Fruit fly (Drosophila melanogaster) whole organism, embryonic: ENCODE results near the gene CG3587.

ENCODE experiments used
- Asciz ChIP-seq: fragments of 200-800 bp; sonication (Bioruptor generic); optimal IDR thresholded peaks from 2 replicates; lab custom pipeline; 2017; ENCODE audit warnings: missing biosample characterization, mild to moderate bottlenecking, missing genetic modification characterization, missing genetic modification reagents
- Bdp1 ChIP-seq: fragments of 200-800 bp; sonication (Bioruptor generic); optimal IDR thresholded peaks from 3 replicates; lab custom pipeline; 2016; ENCODE audit warnings: missing biosample characterization, missing genetic modification characterization
- CG12104 ChIP-seq: fragments of 200-800 bp; sonication (Bioruptor generic); optimal IDR thresholded peaks from 3 replicates; lab custom pipeline; 2016; ENCODE audit warnings: missing biosample characterization, missing genetic modification characterization
- CG12659 ChIP-seq: fragments of 200-800 bp; sonication (Bioruptor generic); optimal IDR thresholded peaks from 3 replicates; lab custom pipeline; 2017; ENCODE audit warnings: mild to moderate bottlenecking, missing biosample characterization, missing genetic modification reagents, missing genetic modification characterization
- CG13424 ChIP-seq: fragments of 200-800 bp; sonication (Bioruptor generic); optimal IDR thresholded peaks from 2 replicates; lab custom pipeline; 2019; ENCODE audit warnings: missing biosample characterization, mild to moderate bottlenecking, missing genetic modification characterization, moderate library complexity
- CG1602 ChIP-seq: fragments of 200-800 bp; sonication (Bioruptor generic); optimal IDR thresholded peaks from 3 replicates; lab custom pipeline; 2016; ENCODE audit warnings: missing biosample characterization, missing genetic modification characterization
- CG16779 ChIP-seq: fragments of 200-800 bp; sonication (Bioruptor generic); IDR thresholded peaks from 2 replicates; pipeline ENCODE4 v1.3.6; 2022; ENCODE audit warnings: missing biosample characterization, missing genetic modification characterization
- CG17612 ChIP-seq: fragments of 200-800 bp; sonication (Bioruptor generic); IDR thresholded peaks from 2 replicates; pipeline ENCODE4 v1.3.6; 2022; ENCODE audit warnings: missing biosample characterization, missing genetic modification characterization
- CG18262 ChIP-seq: fragments of 200-800 bp; optimal IDR thresholded peaks from 3 replicates; lab custom pipeline; 2019; ENCODE audit warnings: missing biosample characterization, mild to moderate bottlenecking, missing genetic modification characterization, moderate library complexity
- CG2678 ChIP-seq: fragments of 200-800 bp; sonication (Bioruptor generic); optimal IDR thresholded peaks from 3 replicates; lab custom pipeline; 2019; ENCODE audit warnings: missing biosample characterization, mild to moderate bottlenecking, missing genetic modification characterization, moderate library complexity
- CG30020 ChIP-seq: fragments of 200-800 bp; optimal IDR thresholded peaks from 2 replicates; lab custom pipeline; 2019; ENCODE audit warnings: missing biosample characterization, mild to moderate bottlenecking, missing genetic modification characterization, moderate library complexity
- CG32772 ChIP-seq: fragments of 200-800 bp; sonication (Bioruptor generic); IDR thresholded peaks from 2 replicates; pipeline ENCODE4 v1.3.6; 2022; ENCODE audit warnings: missing biosample characterization, missing genetic modification characterization
- CG3838 ChIP-seq: fragments of 200-800 bp; sonication (Bioruptor generic); optimal IDR thresholded peaks from 3 replicates; lab custom pipeline; 2016; ENCODE audit warnings: missing biosample characterization, missing genetic modification characterization
- CG42726 ChIP-seq: fragments of 200-800 bp; sonication (Bioruptor generic); IDR thresholded peaks from 2 replicates; pipeline ENCODE4 v1.3.6; 2022; ENCODE audit warnings: missing biosample characterization, missing genetic modification characterization; ENCODE audit not compliant: partially characterized antibody
- CG4707 ChIP-seq: fragments of 200-800 bp; sonication (Bioruptor generic); optimal IDR thresholded peaks from 2 replicates; lab custom pipeline; 2018; ENCODE audit warnings: missing biosample characterization, mild to moderate bottlenecking, missing genetic modification characterization, moderate library complexity
- CG4730 ChIP-seq: fragments of 200-800 bp; sonication (Bioruptor generic); IDR thresholded peaks from 2 replicates; pipeline ENCODE4 v1.3.6; 2022; ENCODE audit warnings: missing biosample characterization, missing genetic modification characterization
- CG5245 ChIP-seq: fragments of 200-800 bp; sonication (Bioruptor generic); optimal IDR thresholded peaks from 3 replicates; lab custom pipeline; 2016; ENCODE audit warnings: missing biosample characterization, missing genetic modification characterization
- CG6272 ChIP-seq: fragments of 200-800 bp; sonication (Bioruptor generic); IDR thresholded peaks from 2 replicates; pipeline ENCODE4 v1.3.6; 2022; ENCODE audit warnings: missing biosample characterization, missing genetic modification characterization
- CG7271 ChIP-seq: fragments of 200-800 bp; sonication (Bioruptor generic); optimal IDR thresholded peaks from 2 replicates; lab custom pipeline; 2018; ENCODE audit warnings: missing biosample characterization, mild to moderate bottlenecking, missing genetic modification characterization, moderate library complexity
- CG8281 ChIP-seq: fragments of 200-800 bp; sonication (Bioruptor generic); optimal IDR thresholded peaks from 2 replicates; lab custom pipeline; 2018; ENCODE audit warnings: missing biosample characterization, mild to moderate bottlenecking, missing genetic modification characterization, moderate library complexity
- CG8359 ChIP-seq: fragments of 200-800 bp; sonication (Bioruptor generic); optimal IDR thresholded peaks from 2 replicates; lab custom pipeline; 2017; ENCODE audit warnings: missing biosample characterization, mild to moderate bottlenecking, missing genetic modification characterization, borderline replicate concordance
- CG8944 ChIP-seq: fragments of 200-800 bp; sonication (Bioruptor generic); optimal IDR thresholded peaks from 3 replicates; lab custom pipeline; 2016; ENCODE audit warnings: missing biosample characterization, missing genetic modification characterization
- CTCF ChIP-seq: fragments of 200-800 bp; sonication (Bioruptor generic); optimal IDR thresholded peaks from 2 replicates; lab custom pipeline; 2017; ENCODE audit warnings: missing biosample characterization, mild to moderate bottlenecking, missing genetic modification characterization, moderate library complexity
- CkIIα-i1 ChIP-seq: fragments of 200-800 bp; sonication (Bioruptor generic); IDR thresholded peaks from 2 replicates; pipeline ENCODE4 v1.3.6; 2022; ENCODE audit warnings: missing biosample characterization, missing genetic modification characterization
- Dip2 ChIP-seq: fragments of 200-800 bp; sonication (Bioruptor generic); IDR thresholded peaks from 2 replicates; pipeline ENCODE4 v1.3.6; 2022; ENCODE audit warnings: missing biosample characterization, missing genetic modification characterization
- Ets65A ChIP-seq: fragments of 200-800 bp; sonication (Bioruptor generic); peaks from one replicate; lab custom pipeline; 2016; ENCODE audit warnings: missing biosample characterization, missing genetic modification characterization
- Fer3 ChIP-seq: fragments of 200-800 bp; sonication (Bioruptor generic); optimal IDR thresholded peaks from 2 replicates; lab custom pipeline; 2018; ENCODE audit warnings: missing biosample characterization, mild to moderate bottlenecking, missing genetic modification characterization, moderate library complexity
- HLHmδ ChIP-seq: fragments of 200-800 bp; sonication (Bioruptor generic); optimal IDR thresholded peaks from 2 replicates; lab custom pipeline; 2018; ENCODE audit warnings: missing biosample characterization, mild to moderate bottlenecking, missing genetic modification characterization, moderate library complexity
- HmgZ ChIP-seq: fragments of 200-800 bp; sonication (Bioruptor generic); optimal IDR thresholded peaks from 2 replicates; lab custom pipeline; 2018; ENCODE audit warnings: missing biosample characterization, mild to moderate bottlenecking, missing genetic modification characterization
- Hr78 ChIP-seq, 2 experiments: fragments of 200-800 bp in 1 of 2; fragments of >200 bp in 1 of 2; sonication (Bioruptor generic) in 1 of 2; optimal IDR thresholded peaks; 2 replicates each; lab custom pipeline; 2017 to 2019; ENCODE audit warnings: missing biosample characterization in 2 of 2, missing genetic modification characterization in 2 of 2, mild to moderate bottlenecking in 1 of 2, moderate library complexity in 1 of 2
- MTF-1 ChIP-seq: fragments of 200-800 bp; sonication (Bioruptor generic); optimal IDR thresholded peaks from 2 replicates; lab custom pipeline; 2018; ENCODE audit warnings: missing biosample characterization, mild to moderate bottlenecking, missing genetic modification characterization, borderline replicate concordance
- NC2α ChIP-seq: fragments of 200-800 bp; sonication (Bioruptor generic); optimal IDR thresholded peaks from 2 replicates; lab custom pipeline; 2016; ENCODE audit warnings: missing biosample characterization, missing genetic modification characterization
- Nf-YB ChIP-seq: fragments of 200-800 bp; sonication (Bioruptor generic); optimal IDR thresholded peaks from 3 replicates; lab custom pipeline; 2019; ENCODE audit warnings: missing biosample characterization, mild to moderate bottlenecking, missing genetic modification characterization, moderate library complexity
- Scr ChIP-seq: fragments of 200-800 bp; sonication (Bioruptor generic); IDR thresholded peaks from 2 replicates; pipeline ENCODE4 v1.3.6; 2022; ENCODE audit warnings: missing biosample characterization, missing genetic modification characterization; ENCODE audit not compliant: partially characterized antibody
- caup ChIP-seq: fragments of 200-800 bp; sonication (Bioruptor generic); optimal IDR thresholded peaks from 3 replicates; lab custom pipeline; 2017; ENCODE audit warnings: missing biosample characterization, mild to moderate bottlenecking, missing genetic modification characterization, moderate library complexity; ENCODE audit not compliant: severe bottlenecking
- cg ChIP-seq: fragments of 200-800 bp; sonication (Bioruptor generic); optimal IDR thresholded peaks from 3 replicates; lab custom pipeline; 2019; ENCODE audit warnings: missing biosample characterization, mild to moderate bottlenecking, missing genetic modification characterization, moderate library complexity
- chif ChIP-seq, 2 experiments: fragments of 200-800 bp; sonication (Bioruptor generic); optimal IDR thresholded peaks; 3 replicates each; lab custom pipeline; 2016; ENCODE audit warnings: missing biosample characterization in 2 of 2, missing genetic modification characterization in 2 of 2
- exex ChIP-seq: fragments of 200-800 bp; sonication (Bioruptor generic); optimal IDR thresholded peaks from 4 replicates; lab custom pipeline; 2018; ENCODE audit warnings: missing biosample characterization, mild to moderate bottlenecking, missing genetic modification characterization, moderate library complexity
- fd102C ChIP-seq: fragments of 200-800 bp; sonication (Bioruptor generic); optimal IDR thresholded peaks from 2 replicates; lab custom pipeline; 2018; ENCODE audit warnings: missing biosample characterization, mild to moderate bottlenecking, missing genetic modification characterization, moderate library complexity
- gsb ChIP-seq: fragments of 200-800 bp; sonication (Bioruptor generic); IDR thresholded peaks from 2 replicates; pipeline ENCODE4 v1.3.6; 2022; ENCODE audit warnings: missing biosample characterization, missing genetic modification characterization
- insv ChIP-seq, 2 experiments: fragments of 200-800 bp; sonication (Bioruptor generic); optimal IDR thresholded peaks; 3 replicates each; lab custom pipeline; 2016 to 2018; ENCODE audit warnings: missing biosample characterization in 2 of 2, missing genetic modification characterization in 2 of 2
- jigr1 ChIP-seq: fragments of 200-800 bp; sonication (Bioruptor generic); IDR thresholded peaks from 3 replicates; pipeline ENCODE4 v1.3.6; 2022; ENCODE audit warnings: missing biosample characterization, missing genetic modification characterization
- knrl ChIP-seq: fragments of 200-800 bp; sonication (Bioruptor generic); IDR thresholded peaks from 3 replicates; pipeline ENCODE4 v1.3.6; 2022; ENCODE audit warnings: missing biosample characterization, missing genetic modification characterization; ENCODE audit not compliant: partially characterized antibody
- pnt ChIP-seq: fragments of 200-800 bp; sonication (Bioruptor generic); optimal IDR thresholded peaks from 3 replicates; lab custom pipeline; 2016; ENCODE audit warnings: missing biosample characterization, missing genetic modification characterization
- stwl ChIP-seq: fragments of 200-800 bp; sonication (Bioruptor generic); optimal IDR thresholded peaks from 3 replicates; lab custom pipeline; 2018; ENCODE audit warnings: missing biosample characterization, mild to moderate bottlenecking, missing genetic modification characterization, moderate library complexity
- sug ChIP-seq: fragments of 200-800 bp; optimal IDR thresholded peaks from 2 replicates; lab custom pipeline; 2019; ENCODE audit warnings: missing biosample characterization, mild to moderate bottlenecking, missing genetic modification characterization, moderate library complexity
- vvl ChIP-seq: fragments of 200-800 bp; sonication (Bioruptor generic); IDR thresholded peaks from 2 replicates; pipeline ENCODE4 v1.3.6; 2022; ENCODE audit warnings: missing biosample characterization, missing genetic modification characterization
- wor ChIP-seq: fragments of 200-800 bp; sonication (Bioruptor generic); IDR thresholded peaks from 2 replicates; pipeline ENCODE4 v1.3.6; 2022; ENCODE audit warnings: missing biosample characterization, missing genetic modification characterization

Gene CG3587

DNA sequence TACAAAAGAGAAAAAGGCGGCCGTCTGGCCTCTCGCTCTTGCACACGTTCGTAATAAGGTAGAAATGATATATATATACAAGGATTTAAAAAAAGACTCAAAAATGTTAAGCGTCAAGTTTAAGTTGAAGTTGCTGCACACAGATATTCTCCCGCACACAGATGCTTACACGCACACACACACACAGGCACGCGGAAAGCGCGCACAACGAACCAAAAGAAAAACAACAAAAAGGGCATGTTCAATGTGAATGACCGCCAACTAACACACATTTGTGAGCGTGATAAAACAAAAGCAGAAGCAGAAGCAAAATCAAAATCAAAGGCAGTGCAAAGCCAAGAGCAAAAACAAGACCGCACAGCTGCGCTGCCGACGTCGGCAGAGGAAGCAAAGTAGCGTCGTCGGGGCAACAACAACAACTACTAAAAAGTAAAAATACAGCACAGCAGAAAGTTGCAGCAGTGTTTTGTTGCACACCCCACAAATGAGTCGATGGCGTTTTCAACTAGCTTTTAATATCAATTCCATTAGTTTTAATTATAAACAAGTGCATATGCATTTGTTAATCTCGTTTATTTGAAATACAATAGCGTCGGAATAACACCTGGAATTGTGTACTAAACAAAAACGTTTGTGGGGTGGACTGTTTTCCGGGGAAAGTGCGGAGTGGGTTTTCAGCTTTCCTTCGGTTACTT is 7.2 kb downstream of the CG3587 start (continued):
- TF ChIP-seq CG7271 (peak; percentile 94), pnt (peak; percentile 95), chif (GFP tag; optimal IDR thresholded peaks at IDR 0.05; lab: Kevin White, UChicago) (peak; percentile 96 to 98), Fer3 (peak; percentile 91), CG8944 (peak; percentile 94), jigr1 (peak; percentile 79), wor (GFP tag; lab: Robert Waterston, UW) (peak; percentile 94), CG12104 (GFP tag; lab: Kevin White, UChicago) (peak; percentile 91), CG6272 (GFP tag; lab: Robert Waterston, UW) (peak; percentile 90), Asciz (GFP tag; lab: Kevin White, UChicago) (peak; percentile 97), cg (GFP tag; lab: Kevin White, UChicago) (peak; percentile 82), HLHmδ (no peak), insv (GFP tag; optimal IDR thresholded peaks at IDR 0.05; lab: Kevin White, UChicago) (peak; percentile 34 to 38), CG42726 (GFP tag; lab: Robert Waterston, UW) (no peak), CG4707 (GFP tag; lab: Kevin White, UChicago) (peak; percentile 96), CG8359 (GFP tag; lab: Kevin White, UChicago) (peak; percentile 93), fd102C (GFP tag; lab: Kevin White, UChicago) (peak; percentile 95), Ets65A (GFP tag; lab: Kevin White, UChicago) (peak; percentile 98), NC2α (GFP tag; lab: Kevin White, UChicago) (peak; percentile 91), Nf-YB (peak; percentile 87), knrl (no peak), CG30020 (tag; lab: Kevin White, UChicago) (peak; percentile 82), stwl (tag; lab: Kevin White, UChicago) (peak; percentile 82), exex (peak; percentile 54), CTCF (GFP tag; lab: Kevin White, UChicago) (peak; percentile 71), CG1602 (GFP tag; lab: Kevin White, UChicago) (peak; percentile 97), CkIIα-i1 (GFP tag; lab: Robert Waterston, UW) (0 out of 2 replicates have a peak, but pooled peaks have one; percentile 35), CG2678 (peak; percentile 96), CG5245 (GFP tag; lab: Kevin White, UChicago) (peak; percentile 97), vvl (GFP tag; lab: Robert Waterston, UW) (peak; percentile 98), CG8281 (tag; lab: Kevin White, UChicago) (peak; percentile 85), CG32772 (GFP tag; lab: Robert Waterston, UW) (peak; percentile 95), CG13424 (tag; lab: Kevin White, UChicago) (peak; percentile 97), HmgZ (tag; lab: Kevin White, UChicago) (peak; percentile 91), CG17612 (GFP tag; lab: Robert Waterston, UW) (peak; percentile 68; the same call in 1 of the 2 replicates), Hr78 (GFP tag; optimal IDR thresholded peaks at IDR 0.05; lab: Kevin White, UChicago) (peak in 1 of 2 experiments; percentile 92), CG16779 (GFP tag; lab: Robert Waterston, UW) (peak; percentile 79), sug (tag; lab: Kevin White, UChicago) (peak; percentile 73), CG12659 (GFP tag; lab: Kevin White, UChicago) (peak; percentile 96), caup (GFP tag; lab: Kevin White, UChicago) (peak; percentile 89), CG18262 (tag; lab: Kevin White, UChicago) (peak; percentile 99), CG3838 (GFP tag; lab: Kevin White, UChicago) (peak; percentile 85), MTF-1 (GFP tag; lab: Kevin White, UChicago) (peak; percentile 95), Dip2 (GFP tag; lab: Robert Waterston, UW) (peak; percentile 21; the same call in 1 of the 2 replicates), Bdp1 (GFP tag; lab: Kevin White, UChicago) (peak; percentile 89), CG4730 (GFP tag; lab: Robert Waterston, UW) (peak; percentile 89), Scr (GFP tag; lab: Robert Waterston, UW) (no peak), gsb (peak; percentile 78)
